Fruit fly (Drosophila melanogaster) whole organism, adult: ENCODE data around the gene mirr.

Experiments used
- CG12768 ChIP-seq: fragments of 200-800 bp; sonication (Bioruptor generic); optimal IDR thresholded peaks from 2 replicates; lab custom pipeline; 2017; ENCODE audit warnings: missing biosample characterization, missing genetic modification characterization, mild to moderate bottlenecking, moderate library complexity, missing genetic modification reagents
- CG14711 ChIP-seq: fragments of 200-800 bp; sonication (Bioruptor generic); optimal IDR thresholded peaks from 2 replicates; lab custom pipeline; 2018; ENCODE audit warnings: missing biosample characterization, mild to moderate bottlenecking, missing genetic modification characterization, moderate library complexity
- CG33017 ChIP-seq: fragments of 200-800 bp; sonication (Bioruptor generic); optimal IDR thresholded peaks from 2 replicates; lab custom pipeline; 2018; ENCODE audit warnings: missing biosample characterization, mild to moderate bottlenecking, missing genetic modification characterization, moderate library complexity
- CG5204 ChIP-seq: fragments of 200-800 bp; sonication (Bioruptor generic); optimal IDR thresholded peaks from 2 replicates; lab custom pipeline; 2016; ENCODE audit warnings: missing biosample characterization, missing genetic modification characterization
- Clk ChIP-seq: fragments of 200-800 bp; sonication (Bioruptor generic); optimal IDR thresholded peaks from 2 replicates; lab custom pipeline; 2017; ENCODE audit warnings: missing biosample characterization, missing genetic modification characterization
- Hr96 ChIP-seq: fragments of 200-800 bp; sonication (Bioruptor generic); optimal IDR thresholded peaks from 2 replicates; lab custom pipeline; 2016; ENCODE audit warnings: missing biosample characterization, missing genetic modification characterization
- Mnt ChIP-seq: fragments of 200-800 bp; sonication (Bioruptor generic); optimal IDR thresholded peaks from 2 replicates; lab custom pipeline; 2016; ENCODE audit warnings: missing biosample characterization, mild to moderate bottlenecking, missing genetic modification characterization
- bab1 ChIP-seq: fragments of 200-800 bp; sonication (Bioruptor generic); optimal IDR thresholded peaks from 3 replicates; lab custom pipeline; 2019; ENCODE audit warnings: missing biosample characterization, mild to moderate bottlenecking, missing genetic modification characterization, moderate library complexity
- cic ChIP-seq: fragments of 200-800 bp; sonication (Bioruptor generic); optimal IDR thresholded peaks from 2 replicates; lab custom pipeline; 2017; ENCODE audit warnings: missing biosample characterization, mild to moderate bottlenecking, missing genetic modification characterization, moderate library complexity
- cnc ChIP-seq, 2 experiments: fragments of >200 bp; optimal IDR thresholded peaks; 2 replicates each; lab custom pipeline; 2017
- kay ChIP-seq: fragments of 200-800 bp; sonication (Bioruptor generic); peaks from one replicate; lab custom pipeline; 2016; ENCODE audit warnings: missing biosample characterization, missing genetic modification characterization, borderline replicate concordance
- ovo ChIP-seq: fragments of 200-800 bp; sonication (Bioruptor generic); optimal IDR thresholded peaks from 2 replicates; lab custom pipeline; 2016; ENCODE audit warnings: missing biosample characterization, missing genetic modification characterization
- tj ChIP-seq: fragments of 200-800 bp; sonication (Bioruptor generic); optimal IDR thresholded peaks from 3 replicates; lab custom pipeline; 2017; ENCODE audit warnings: missing biosample characterization, mild to moderate bottlenecking, missing genetic modification characterization, moderate library complexity
- toe ChIP-seq: fragments of 200-800 bp; sonication (Bioruptor generic); optimal IDR thresholded peaks from 2 replicates; lab custom pipeline; 2016; ENCODE audit warnings: missing biosample characterization, missing genetic modification characterization

DNA sequence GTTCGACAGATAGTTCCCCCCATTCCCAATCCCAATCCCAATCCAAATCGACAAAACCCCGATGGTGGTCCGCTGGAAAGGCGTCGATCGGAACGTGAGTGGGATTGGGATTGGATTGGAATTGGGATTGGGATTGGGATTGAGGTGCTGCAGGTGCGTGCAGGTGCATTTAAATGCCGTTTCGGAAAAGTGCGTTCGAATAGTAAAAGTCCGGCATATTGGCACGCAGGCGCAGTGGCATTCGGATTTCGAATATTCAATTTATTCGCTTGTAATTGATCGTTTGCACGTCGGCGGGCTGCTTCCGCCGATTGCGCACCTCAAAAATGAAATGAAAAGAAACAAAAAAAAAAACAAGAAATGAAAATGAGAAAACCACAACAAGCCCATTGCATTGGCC lies 11.9 kb downstream of the mirr start:
- TF ChIP-seq kay (GFP tag; lab: Kevin White, UChicago) (no peak), cnc (optimal IDR thresholded peaks at IDR 0.05; lab: Kevin White, UChicago) (no peak), Clk (GFP tag; lab: Kevin White, UChicago) (no peak), CG5204 (GFP tag; lab: Kevin White, UChicago) (no peak), cic (GFP tag; lab: Kevin White, UChicago) (no peak), toe (GFP tag; lab: Kevin White, UChicago) (no peak), ovo (no peak), tj (GFP tag; lab: Kevin White, UChicago) (no peak), bab1 (GFP tag; lab: Kevin White, UChicago) (no peak), CG12768 (GFP tag; lab: Kevin White, UChicago) (no peak), Mnt (no peak), CG14711 (tag; lab: Kevin White, UChicago) (no peak), CG33017 (no peak), Hr96 (GFP tag; lab: Kevin White, UChicago) (no peak)
